Worm (Caenorhabditis elegans) whole organism, dauer: ENCODE results near the gene C44H4.4.

ENCODE experiments used
- unc-62 ChIP-seq: sonication (generic microtip); optimal IDR thresholded peaks from 2 replicates; lab custom pipeline; 2017; ENCODE audit warnings: missing biosample characterization, missing genetic modification reagents, missing genetic modification characterization

The C44H4.4 gene

ce11 chrX:14589051-14589736 is at the start of gene C44H4.4, which contains the start of gene tap-1:
TSS of gene C44H4.4 (minus strand) at chrX:14589101.
TSS of gene tap-1 (plus strand) at chrX:14589624.
- no peak for TF ChIP-seq unc-62 (GFP tag; lab: Kevin White, UChicago)

- no peak for TF ChIP-seq unc-62 (GFP tag; lab: Kevin White, UChicago)
These were observed 48.5 kb upstream of the C44H4.4 start for ce11 chrX:14637445-14637844.

ce11 chrX:14636712-14637111 is 47.8 kb upstream of the C44H4.4 start:
- no peak for TF ChIP-seq unc-62 (GFP tag; lab: Kevin White, UChicago)

ce11 chrX:14636157-14636556 is 47.3 kb upstream of the C44H4.4 start, which contains the start of gene F54E4.3:
TSS of gene F54E4.3 (minus strand) at chrX:14636421.
- TF ChIP-seq unc-62 (GFP tag; lab: Kevin White, UChicago) = no peak

- TF ChIP-seq unc-62 (GFP tag; lab: Kevin White, UChicago) = no peak
These were observed 44.8 kb upstream of the C44H4.4 start for ce11 chrX:14633679-14634078.

ce11 chrX:14628816-14629215 is 39.9 kb upstream of the C44H4.4 start, which contains the start of gene F54E4.2:
TSS of gene F54E4.2 (minus strand) at chrX:14628916.
- no peak for TF ChIP-seq unc-62 (GFP tag; lab: Kevin White, UChicago)

- TF ChIP-seq unc-62 (GFP tag; lab: Kevin White, UChicago) = no peak
These were observed 32.3 kb upstream of the C44H4.4 start for ce11 chrX:14621207-14621606.

- TF ChIP-seq unc-62 (GFP tag; lab: Kevin White, UChicago) = no peak
These were observed 22.2 kb upstream of the C44H4.4 start, which contains the start of gene rbc-1 for ce11 chrX:14611074-14611473. TSS of gene rbc-1 (plus strand) at chrX:14611374.

ce11 chrX:14610093-14610763 is 21.3 kb upstream of the C44H4.4 start:
- no peak for TF ChIP-seq unc-62 (GFP tag; lab: Kevin White, UChicago)

- TF ChIP-seq unc-62 (GFP tag; lab: Kevin White, UChicago) = no peak
These were observed 18.9 kb upstream of the C44H4.4 start for ce11 chrX:14607770-14608169.

- TF ChIP-seq unc-62 (GFP tag; lab: Kevin White, UChicago) = no peak
These were observed 13.8 kb upstream of the C44H4.4 start, which contains the start of gene eor-2 for ce11 chrX:14602676-14603075. TSS of gene eor-2 (plus strand) at chrX:14603017.

- TF ChIP-seq unc-62 (GFP tag; lab: Kevin White, UChicago) = no peak
These were observed 10.3 kb upstream of the C44H4.4 start, which contains the start of gene C44H4.6 for ce11 chrX:14599245-14599644. TSS of gene C44H4.6 (minus strand) at chrX:14599345.

- no peak for TF ChIP-seq unc-62 (GFP tag; lab: Kevin White, UChicago)
These were observed 5.9 kb upstream of the C44H4.4 start, which contains the start of gene C44H4.8 for ce11 chrX:14594825-14595224. TSS of gene C44H4.8 (plus strand) at chrX:14595125.

- no peak for TF ChIP-seq unc-62 (GFP tag; lab: Kevin White, UChicago)
These were observed 4.3 kb upstream of the C44H4.4 start for ce11 chrX:14593206-14593605.

ce11 chrX:14584335-14584734 is 4.6 kb downstream of the C44H4.4 start:
- no peak for TF ChIP-seq unc-62 (GFP tag; lab: Kevin White, UChicago)

- TF ChIP-seq unc-62 (GFP tag; lab: Kevin White, UChicago) = no peak
These were observed 7.5 kb downstream of the C44H4.4 start, which contains the start of gene sym-1 for ce11 chrX:14581429-14581828. TSS of gene sym-1 (plus strand) at chrX:14581622.
